Fruit fly (Drosophila melanogaster) whole organism, embryonic: ENCODE data around the gene CG32855.

Experiments
- Atf-2 ChIP-seq: fragments of 200-800 bp; sonication (Bioruptor generic); optimal IDR thresholded peaks from 2 replicates; lab custom pipeline; 2016; ENCODE audit warnings: missing biosample characterization, missing genetic modification characterization
- Bdp1 ChIP-seq: fragments of 200-800 bp; sonication (Bioruptor generic); optimal IDR thresholded peaks from 3 replicates; lab custom pipeline; 2016; ENCODE audit warnings: missing biosample characterization, missing genetic modification characterization
- CG11456 ChIP-seq: fragments of 200-800 bp; sonication (Bioruptor generic); IDR thresholded peaks from 3 replicates; pipeline ENCODE4 v1.3.6; 2022; ENCODE audit warnings: missing biosample characterization, missing genetic modification characterization
- CG11696 ChIP-seq: fragments of 200-800 bp; sonication (Bioruptor generic); IDR thresholded peaks from 2 replicates; pipeline ENCODE4 v1.3.6; 2022; ENCODE audit warnings: missing biosample characterization, missing genetic modification characterization
- CG12769 ChIP-seq: fragments of 200-800 bp; sonication (Bioruptor generic); optimal IDR thresholded peaks from 2 replicates; lab custom pipeline; 2019; ENCODE audit warnings: missing biosample characterization, mild to moderate bottlenecking, missing genetic modification characterization, moderate library complexity
- CG14860 ChIP-seq: fragments of 200-800 bp; sonication (Bioruptor generic); IDR thresholded peaks from 3 replicates; pipeline ENCODE4 v1.3.6; 2022; ENCODE audit warnings: missing biosample characterization, missing genetic modification characterization; ENCODE audit not compliant: partially characterized antibody
- CG16779 ChIP-seq: fragments of 200-800 bp; sonication (Bioruptor generic); IDR thresholded peaks from 2 replicates; pipeline ENCODE4 v1.3.6; 2022; ENCODE audit warnings: missing biosample characterization, missing genetic modification characterization
- CG2678 ChIP-seq: fragments of 200-800 bp; sonication (Bioruptor generic); optimal IDR thresholded peaks from 3 replicates; lab custom pipeline; 2019; ENCODE audit warnings: missing biosample characterization, mild to moderate bottlenecking, missing genetic modification characterization, moderate library complexity
- CG30020 ChIP-seq: fragments of 200-800 bp; optimal IDR thresholded peaks from 2 replicates; lab custom pipeline; 2019; ENCODE audit warnings: missing biosample characterization, mild to moderate bottlenecking, missing genetic modification characterization, moderate library complexity
- CG4328 ChIP-seq: fragments of 200-800 bp; sonication (Bioruptor generic); optimal IDR thresholded peaks from 3 replicates; lab custom pipeline; 2017; ENCODE audit warnings: missing biosample characterization, missing genetic modification reagents, missing genetic modification characterization
- CG8388 ChIP-seq: fragments of 200-800 bp; sonication (Bioruptor generic); optimal IDR thresholded peaks from 2 replicates; lab custom pipeline; 2019; ENCODE audit warnings: missing biosample characterization, mild to moderate bottlenecking, missing genetic modification characterization, moderate library complexity
- CG9215 ChIP-seq: fragments of 200-800 bp; sonication (Bioruptor generic); IDR thresholded peaks from 2 replicates; pipeline ENCODE4 v1.3.6; 2022; ENCODE audit warnings: missing biosample characterization, missing genetic modification characterization
- CHES-1-like ChIP-seq: fragments of 200-800 bp; sonication (Bioruptor generic); optimal IDR thresholded peaks from 2 replicates; lab custom pipeline; 2016; ENCODE audit warnings: missing biosample characterization, missing genetic modification characterization
- Dp ChIP-seq: fragments of 200-800 bp; sonication (Bioruptor generic); optimal IDR thresholded peaks from 2 replicates; lab custom pipeline; 2018; ENCODE audit warnings: missing biosample characterization, mild to moderate bottlenecking, missing genetic modification characterization, moderate library complexity
- Ets97D ChIP-seq: fragments of 200-800 bp; sonication (Bioruptor generic); optimal IDR thresholded peaks from 3 replicates; lab custom pipeline; 2016; ENCODE audit warnings: missing biosample characterization, missing genetic modification characterization
- Fer1 ChIP-seq: fragments of 200-800 bp; sonication (Bioruptor generic); optimal IDR thresholded peaks from 2 replicates; lab custom pipeline; 2017; ENCODE audit warnings: missing biosample characterization, mild to moderate bottlenecking, missing genetic modification characterization
- Fer2 ChIP-seq: fragments of 200-800 bp; sonication (Bioruptor generic); optimal IDR thresholded peaks from 2 replicates; lab custom pipeline; 2018; ENCODE audit warnings: missing biosample characterization, mild to moderate bottlenecking, missing genetic modification characterization, moderate library complexity
- HLH3B ChIP-seq: fragments of 200-800 bp; sonication (Bioruptor generic); IDR thresholded peaks from 2 replicates; pipeline ENCODE4 v1.3.6; 2022; ENCODE audit warnings: missing biosample characterization, missing genetic modification characterization
- Hey ChIP-seq: fragments of 200-800 bp; sonication (Bioruptor generic); optimal IDR thresholded peaks from 3 replicates; lab custom pipeline; 2018; ENCODE audit warnings: missing biosample characterization, mild to moderate bottlenecking, missing genetic modification characterization
- Hmr ChIP-seq: fragments of 200-800 bp; sonication (Bioruptor generic); optimal IDR thresholded peaks from 3 replicates; lab custom pipeline; 2017; ENCODE audit warnings: mild to moderate bottlenecking, missing biosample characterization, missing genetic modification reagents, missing genetic modification characterization
- Hmx ChIP-seq: fragments of 200-800 bp; sonication (Bioruptor generic); optimal IDR thresholded peaks from 2 replicates; lab custom pipeline; 2016; ENCODE audit warnings: missing biosample characterization, missing genetic modification characterization
- MBD-R2 ChIP-seq: fragments of 200-800 bp; sonication (Bioruptor generic); IDR thresholded peaks from 2 replicates; pipeline ENCODE4 v1.3.6; 2022; ENCODE audit warnings: missing biosample characterization, missing genetic modification characterization
- MESR4 ChIP-seq: fragments of 200-800 bp; sonication (Bioruptor generic); optimal IDR thresholded peaks from 2 replicates; lab custom pipeline; 2018; ENCODE audit warnings: missing biosample characterization, mild to moderate bottlenecking, missing genetic modification characterization, moderate library complexity
- Neu2 ChIP-seq: fragments of 200-800 bp; sonication (Bioruptor generic); optimal IDR thresholded peaks from 3 replicates; lab custom pipeline; 2016; ENCODE audit warnings: missing biosample characterization, missing genetic modification characterization, borderline replicate concordance
- Nf-YB ChIP-seq: fragments of 200-800 bp; sonication (Bioruptor generic); optimal IDR thresholded peaks from 3 replicates; lab custom pipeline; 2019; ENCODE audit warnings: missing biosample characterization, mild to moderate bottlenecking, missing genetic modification characterization, moderate library complexity
- Nf-YC ChIP-seq: fragments of 200-800 bp; optimal IDR thresholded peaks from 3 replicates; lab custom pipeline; 2019; ENCODE audit warnings: missing biosample characterization, mild to moderate bottlenecking, missing genetic modification characterization, moderate library complexity
- ap ChIP-seq: fragments of 200-800 bp; sonication (Bioruptor generic); IDR thresholded peaks from 2 replicates; pipeline ENCODE4 v1.3.6; 2022; ENCODE audit warnings: missing biosample characterization, missing genetic modification characterization
- ato ChIP-seq: fragments of 200-800 bp; sonication (Bioruptor generic); IDR thresholded peaks from 2 replicates; pipeline ENCODE4 v1.3.6; 2022; ENCODE audit warnings: missing biosample characterization, missing genetic modification characterization; ENCODE audit not compliant: partially characterized antibody
- br ChIP-seq: fragments of >200 bp; optimal IDR thresholded peaks from 2 replicates; lab custom pipeline; 2017
- cad ChIP-seq: fragments of >200 bp; optimal IDR thresholded peaks from 2 replicates; lab custom pipeline; 2017; ENCODE audit warnings: missing biosample characterization, missing genetic modification characterization
- cas ChIP-seq: fragments of 200-800 bp; sonication (Bioruptor generic); IDR thresholded peaks from 2 replicates; pipeline ENCODE4 v1.3.6; 2022; ENCODE audit warnings: missing biosample characterization, missing genetic modification characterization
- caup ChIP-seq: fragments of 200-800 bp; sonication (Bioruptor generic); optimal IDR thresholded peaks from 3 replicates; lab custom pipeline; 2017; ENCODE audit warnings: missing biosample characterization, mild to moderate bottlenecking, missing genetic modification characterization, moderate library complexity; ENCODE audit not compliant: severe bottlenecking
- corto ChIP-seq: fragments of 200-800 bp; sonication (Bioruptor generic); optimal IDR thresholded peaks from 2 replicates; lab custom pipeline; 2016; ENCODE audit warnings: missing biosample characterization, mild to moderate bottlenecking, missing genetic modification characterization, moderate library complexity
- esg ChIP-seq: fragments of 200-800 bp; sonication (Bioruptor generic); conservative IDR thresholded peaks from 2 replicates; pipeline ENCODE4 v1.3.6; 2022; ENCODE audit warnings: missing biosample characterization, missing genetic modification characterization
- fd102C ChIP-seq: fragments of 200-800 bp; sonication (Bioruptor generic); optimal IDR thresholded peaks from 2 replicates; lab custom pipeline; 2018; ENCODE audit warnings: missing biosample characterization, mild to moderate bottlenecking, missing genetic modification characterization, moderate library complexity
- gcm ChIP-seq: fragments of 200-800 bp; sonication (Bioruptor generic); optimal IDR thresholded peaks from 2 replicates; lab custom pipeline; 2019; ENCODE audit warnings: missing biosample characterization, mild to moderate bottlenecking, missing genetic modification characterization, moderate library complexity
- her ChIP-seq: fragments of 200-800 bp; sonication (Bioruptor generic); optimal IDR thresholded peaks from 2 replicates; lab custom pipeline; 2016; ENCODE audit warnings: missing biosample characterization, missing genetic modification characterization
- nau ChIP-seq: fragments of 200-800 bp; sonication (Bioruptor generic); optimal IDR thresholded peaks from 3 replicates; lab custom pipeline; 2017; ENCODE audit warnings: missing biosample characterization, mild to moderate bottlenecking, missing genetic modification characterization, missing genetic modification reagents
- nom ChIP-seq: fragments of 200-800 bp; sonication (Bioruptor generic); optimal IDR thresholded peaks from 2 replicates; lab custom pipeline; 2017; ENCODE audit warnings: missing biosample characterization, missing genetic modification characterization, mild to moderate bottlenecking, moderate library complexity, missing genetic modification reagents
- pb ChIP-seq: fragments of 200-800 bp; sonication (Bioruptor generic); optimal IDR thresholded peaks from 3 replicates; lab custom pipeline; 2016; ENCODE audit warnings: missing biosample characterization, missing genetic modification characterization
- pzg ChIP-seq: fragments of 200-800 bp; sonication (Bioruptor generic); optimal IDR thresholded peaks from 3 replicates; lab custom pipeline; 2018; ENCODE audit warnings: missing biosample characterization, mild to moderate bottlenecking, missing genetic modification characterization, moderate library complexity
- salm ChIP-seq: fragments of 200-800 bp; sonication (Bioruptor generic); optimal IDR thresholded peaks from 2 replicates; lab custom pipeline; 2018; ENCODE audit warnings: missing biosample characterization, mild to moderate bottlenecking, missing genetic modification characterization
- sd ChIP-seq: fragments of 200-800 bp; sonication (Bioruptor generic); optimal IDR thresholded peaks from 3 replicates; lab custom pipeline; 2018; ENCODE audit warnings: missing biosample characterization, mild to moderate bottlenecking, missing genetic modification characterization, moderate library complexity
- sens ChIP-seq: fragments of 200-800 bp; sonication (Bioruptor generic); peaks from one replicate; lab custom pipeline; 2016; ENCODE audit warnings: missing biosample characterization, missing genetic modification characterization
- sqz ChIP-seq: fragments of 200-800 bp; sonication (Bioruptor generic); optimal IDR thresholded peaks from 3 replicates; lab custom pipeline; 2018; ENCODE audit warnings: missing biosample characterization, mild to moderate bottlenecking, missing genetic modification characterization
- ssp ChIP-seq: fragments of 200-800 bp; sonication (Bioruptor generic); IDR thresholded peaks from 2 replicates; pipeline ENCODE4 v1.3.6; 2022; ENCODE audit warnings: missing biosample characterization, missing genetic modification characterization
- vvl ChIP-seq: fragments of 200-800 bp; sonication (Bioruptor generic); IDR thresholded peaks from 2 replicates; pipeline ENCODE4 v1.3.6; 2022; ENCODE audit warnings: missing biosample characterization, missing genetic modification characterization
- zen2 ChIP-seq: fragments of 200-800 bp; sonication (Bioruptor generic); IDR thresholded peaks from 3 replicates; pipeline ENCODE4 v1.3.6; 2022; ENCODE audit warnings: missing biosample characterization, missing genetic modification characterization; ENCODE audit not compliant: partially characterized antibody
- zfh1 ChIP-seq: fragments of 200-800 bp; sonication (Bioruptor generic); IDR thresholded peaks from 3 replicates; pipeline ENCODE4 v1.3.6; 2022; ENCODE audit warnings: missing biosample characterization, missing genetic modification characterization
- zfh2 ChIP-seq: fragments of 200-800 bp; sonication (Bioruptor generic); optimal IDR thresholded peaks from 2 replicates; lab custom pipeline; 2016; ENCODE audit warnings: missing biosample characterization, missing genetic modification characterization

Gene CG32855

DNA sequence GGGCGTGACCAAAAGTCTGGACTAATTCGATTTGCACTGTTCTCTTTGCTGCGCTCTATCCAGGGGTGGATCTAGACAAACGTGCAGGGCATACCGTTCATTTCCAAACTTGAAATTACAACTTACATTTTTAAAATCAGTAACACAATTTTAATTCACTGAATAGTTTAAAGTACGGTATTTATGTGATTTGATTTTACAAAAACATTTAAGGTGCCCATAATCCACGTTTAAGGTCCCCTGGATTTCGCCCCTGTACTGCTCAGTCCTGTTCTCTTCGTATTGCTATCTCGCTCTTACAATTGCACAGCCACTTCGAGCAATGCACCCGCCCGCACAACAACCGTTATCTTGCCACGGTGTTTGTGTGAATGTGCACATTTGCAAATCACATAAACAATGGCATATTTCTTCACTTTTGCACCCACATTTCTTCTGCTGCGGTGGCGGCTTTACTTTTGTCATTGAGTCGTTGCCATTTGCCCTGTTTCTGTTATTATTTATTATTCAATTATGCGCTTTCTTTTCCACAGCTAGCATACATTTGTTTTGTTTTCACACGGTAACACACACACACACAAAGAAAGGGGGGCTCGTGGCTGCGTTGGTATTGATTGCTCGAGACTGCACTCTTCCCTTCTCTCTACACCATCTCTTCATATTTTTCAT is 17.0 kb upstream of the CG32855 start (continued):
- TF ChIP-seq MESR4 = no peak
- TF ChIP-seq cas (GFP tag; lab: Robert Waterston, UW) = no peak
- no peak for TF ChIP-seq nau (GFP tag; lab: Kevin White, UChicago)
- peak; percentile 96 for TF ChIP-seq nom (GFP tag; lab: Kevin White, UChicago)
- TF ChIP-seq salm (tag; lab: Kevin White, UChicago) = peak; percentile 60
- peak; percentile 47 for TF ChIP-seq Nf-YB (GFP tag; lab: Kevin White, UChicago)
- TF ChIP-seq cad (GFP tag; lab: Kevin White, UChicago) = no peak
- no peak for TF ChIP-seq zen2 (GFP tag; lab: Robert Waterston, UW)
- peak; percentile 71 for TF ChIP-seq CG8388 (GFP tag; lab: Kevin White, UChicago)
- no peak for TF ChIP-seq ato (GFP tag; lab: Robert Waterston, UW)
- no peak for TF ChIP-seq Dp (GFP tag; lab: Kevin White, UChicago)
- TF ChIP-seq Hmx (GFP tag; lab: Kevin White, UChicago) = no peak
- no peak for TF ChIP-seq Hey
- TF ChIP-seq HLH3B (GFP tag; lab: Robert Waterston, UW) = peak; percentile 77
- TF ChIP-seq sens (GFP tag; lab: Kevin White, UChicago) = peak; percentile 98
- peak; percentile 47; the same call in 1 of the 2 replicates for TF ChIP-seq ap (GFP tag; lab: Robert Waterston, UW)
- no peak for TF ChIP-seq CG16779 (GFP tag; lab: Robert Waterston, UW)
- peak; percentile 44 for TF ChIP-seq Ets97D (GFP tag; lab: Kevin White, UChicago)
- TF ChIP-seq corto (GFP tag; lab: Kevin White, UChicago) = peak; percentile 88
- peak; percentile 56; the same call in 1 of the 3 replicates for TF ChIP-seq CG11456 (GFP tag; lab: Robert Waterston, UW)
- TF ChIP-seq CG11696 = 0 out of 2 replicates have a peak, but pooled peaks have one; percentile 30
- peak; percentile 83 for TF ChIP-seq CG2678 (tag; lab: Kevin White, UChicago)
- no peak for TF ChIP-seq sd
- TF ChIP-seq fd102C (GFP tag; lab: Kevin White, UChicago) = peak; percentile 71
- peak; percentile 90 for TF ChIP-seq zfh1 (GFP tag; lab: Robert Waterston, UW)
- TF ChIP-seq sqz (GFP tag; lab: Kevin White, UChicago) = peak; percentile 11
- peak; percentile 12; the same call in 1 of the 2 replicates for TF ChIP-seq MBD-R2
- peak; percentile 23 for TF ChIP-seq caup (GFP tag; lab: Kevin White, UChicago)
- TF ChIP-seq br (lab: Kevin White, UChicago) = no peak
- TF ChIP-seq gcm (GFP tag; lab: Kevin White, UChicago) = peak; percentile 63
- peak; percentile 79 for TF ChIP-seq CG12769 (tag; lab: Kevin White, UChicago)
- TF ChIP-seq CG14860 (GFP tag; lab: Robert Waterston, UW) = no peak
- peak; percentile 58 for TF ChIP-seq Bdp1
- peak; percentile 31 for TF ChIP-seq zfh2 (GFP tag; lab: Kevin White, UChicago)
- TF ChIP-seq pb (GFP tag; lab: Kevin White, UChicago) = peak; percentile 45
- TF ChIP-seq CG4328 (GFP tag; lab: Kevin White, UChicago) = no peak
- peak; percentile 69 for TF ChIP-seq CHES-1-like
- peak; percentile 30 for TF ChIP-seq Fer2
- TF ChIP-seq pzg (GFP tag; lab: Kevin White, UChicago) = no peak
- TF ChIP-seq CG30020 = peak; percentile 21
- peak; percentile 32 for TF ChIP-seq Neu2 (GFP tag; lab: Kevin White, UChicago)
- peak; percentile 31 for TF ChIP-seq her (GFP tag; lab: Kevin White, UChicago)
- TF ChIP-seq esg (GFP tag; lab: Robert Waterston, UW) = peak; percentile 69
- peak; percentile 66 for TF ChIP-seq ssp (GFP tag; lab: Robert Waterston, UW)
- TF ChIP-seq Atf-2 (GFP tag; lab: Kevin White, UChicago) = peak; percentile 66
- TF ChIP-seq CG9215 (GFP tag; lab: Robert Waterston, UW) = peak; percentile 70
- peak; percentile 78 for TF ChIP-seq vvl
- TF ChIP-seq Nf-YC (tag; lab: Kevin White, UChicago) = no peak
- TF ChIP-seq Fer1 (GFP tag; lab: Kevin White, UChicago) = peak; percentile 27
- no peak for TF ChIP-seq Hmr (GFP tag; lab: Kevin White, UChicago)
